Worm (Caenorhabditis elegans) whole organism, young adult: Measurements from ENCODE around the gene K01G5.8.

Experiments
- B0261.1 ChIP-seq: sonication (generic microtip); optimal IDR thresholded peaks from 2 replicates; lab custom pipeline; 2016; ENCODE audit warnings: mild to moderate bottlenecking, missing genetic modification characterization, moderate library complexity, missing compliant biosample characterization
- D2030.7 ChIP-seq: fragments of 200-800 bp; sonication (Bioruptor generic); IDR thresholded peaks from 2 replicates; pipeline ENCODE4 v1.3.6; 2022; ENCODE audit warnings: missing genetic modification reagents, missing genetic modification characterization, missing compliant biosample characterization
- F33H1.4 ChIP-seq: fragments of 200-800 bp; sonication (Bioruptor generic); IDR thresholded peaks from 2 replicates; pipeline ENCODE4 v1.3.6; 2022; ENCODE audit warnings: missing genetic modification reagents, missing genetic modification characterization, missing compliant biosample characterization
- F52B5.7 ChIP-seq: sonication (generic microtip); optimal IDR thresholded peaks from 2 replicates; lab custom pipeline; 2016; ENCODE audit warnings: mild to moderate bottlenecking, missing genetic modification characterization, missing compliant biosample characterization
- K11D2.4 ChIP-seq: fragments of 200-800 bp; sonication (Bioruptor generic); IDR thresholded peaks from 2 replicates; pipeline ENCODE4 v1.3.6; 2022; ENCODE audit warnings: missing genetic modification reagents, missing genetic modification characterization, missing compliant biosample characterization
- T07F8.4 ChIP-seq: sonication (generic microtip); optimal IDR thresholded peaks from 2 replicates; lab custom pipeline; 2016; ENCODE audit warnings: mild to moderate bottlenecking, missing genetic modification characterization, moderate library complexity, missing compliant biosample characterization
- Y56A3A.18 ChIP-seq: fragments of 200-800 bp; sonication (Bioruptor generic); IDR thresholded peaks from 2 replicates; pipeline ENCODE4 v1.3.6; 2022; ENCODE audit warnings: missing genetic modification reagents, missing genetic modification characterization, missing compliant biosample characterization
- atf-7 ChIP-seq: sonication (generic microtip); optimal IDR thresholded peaks from 2 replicates; lab custom pipeline; 2017; ENCODE audit warnings: mild to moderate bottlenecking, missing genetic modification characterization, missing compliant biosample characterization
- attf-6 ChIP-seq: fragments of 200-800 bp; sonication (Bioruptor generic); IDR thresholded peaks from 2 replicates; pipeline ENCODE4 v1.3.6; 2022; ENCODE audit warnings: missing genetic modification reagents, missing genetic modification characterization, missing compliant biosample characterization
- bed-2 ChIP-seq: fragments of 200-800 bp; sonication (Bioruptor generic); IDR thresholded peaks from 2 replicates; pipeline ENCODE4 v1.3.6; 2022; ENCODE audit warnings: missing genetic modification reagents, missing genetic modification characterization, missing compliant biosample characterization
- ccch-3 ChIP-seq: fragments of 200-800 bp; sonication (Bioruptor generic); optimal IDR thresholded peaks from 2 replicates; lab custom pipeline; 2018; ENCODE audit warnings: mild to moderate bottlenecking, missing genetic modification characterization, missing compliant biosample characterization
- ceh-100 ChIP-seq: fragments of 200-800 bp; sonication (Bioruptor generic); IDR thresholded peaks from 2 replicates; pipeline ENCODE4 v1.3.6; 2022; ENCODE audit warnings: missing genetic modification reagents, missing genetic modification characterization, missing compliant biosample characterization
- ceh-27 ChIP-seq: fragments of 200-800 bp; sonication (Bioruptor generic); optimal IDR thresholded peaks from 2 replicates; lab custom pipeline; 2018; ENCODE audit warnings: mild to moderate bottlenecking, missing genetic modification characterization, moderate library complexity, missing compliant biosample characterization
- ceh-91 ChIP-seq: fragments of 200-800 bp; sonication (Bioruptor generic); IDR thresholded peaks from 2 replicates; pipeline ENCODE4 v1.3.6; 2022; ENCODE audit warnings: missing genetic modification reagents, missing genetic modification characterization, missing compliant biosample characterization
- die-1 ChIP-seq: sonication (generic microtip); optimal IDR thresholded peaks from 2 replicates; lab custom pipeline; 2016; ENCODE audit warnings: missing genotype, mild to moderate bottlenecking, missing genetic modification characterization, missing compliant biosample characterization
- dox-1 ChIP-seq: fragments of 200-800 bp; sonication (Bioruptor generic); IDR thresholded peaks from 2 replicates; pipeline ENCODE4 v1.3.6; 2022; ENCODE audit warnings: missing genetic modification reagents, missing genetic modification characterization, missing compliant biosample characterization
- dpff-1 ChIP-seq: sonication (generic microtip); optimal IDR thresholded peaks from 2 replicates; lab custom pipeline; 2017; ENCODE audit warnings: mild to moderate bottlenecking, missing genetic modification characterization, missing compliant biosample characterization
- dpl-1 ChIP-seq: fragments of 150-350 bp; optimal IDR thresholded peaks from 2 replicates; lab custom pipeline; 2014; ENCODE audit warnings: missing biosample characterization, missing genetic modification reagents, missing genetic modification characterization
- efl-1 ChIP-seq: fragments of 150-350 bp; optimal IDR thresholded peaks from 2 replicates; lab custom pipeline; 2014; ENCODE audit warnings: missing biosample characterization, missing genetic modification reagents, missing genetic modification characterization
- egl-44 ChIP-seq: fragments of 200-800 bp; sonication (Bioruptor generic); IDR thresholded peaks from 2 replicates; pipeline ENCODE4 v1.3.6; 2022; ENCODE audit warnings: missing genetic modification reagents, missing genetic modification characterization, missing compliant biosample characterization
- egrh-3 ChIP-seq: fragments of 200-800 bp; sonication (Bioruptor generic); IDR thresholded peaks from 2 replicates; pipeline ENCODE4 v1.3.6; 2022; ENCODE audit warnings: missing genetic modification reagents, missing genetic modification characterization, missing compliant biosample characterization
- ekl-4 ChIP-seq: fragments of 200-800 bp; sonication (Bioruptor generic); IDR thresholded peaks from 2 replicates; pipeline ENCODE4 v1.3.6; 2022; ENCODE audit warnings: missing genetic modification reagents, missing genetic modification characterization, missing compliant biosample characterization
- ets-4 ChIP-seq: fragments of 200-800 bp; sonication (Bioruptor generic); optimal IDR thresholded peaks from 2 replicates; lab custom pipeline; 2018; ENCODE audit warnings: mild to moderate bottlenecking, missing genetic modification characterization, missing compliant biosample characterization
- fkh-3 ChIP-seq: sonication (generic microtip); optimal IDR thresholded peaks from 2 replicates; lab custom pipeline; 2016; ENCODE audit warnings: mild to moderate bottlenecking, missing genetic modification characterization, missing compliant biosample characterization
- hrde-1 ChIP-seq: sonication (generic microtip); optimal IDR thresholded peaks from 2 replicates; lab custom pipeline; 2016; ENCODE audit warnings: missing genetic modification characterization, mild to moderate bottlenecking, missing compliant biosample characterization, moderate library complexity, missing genotype, missing genetic modification reagents, borderline replicate concordance
- let-607 ChIP-seq, 2 experiments: fragments of 200-800 bp in 1 of 2; sonication (Bioruptor generic) in 1 of 2; sonication (generic microtip) in 1 of 2; optimal IDR thresholded peaks; 2 replicates each; lab custom pipeline; 2016 to 2018; ENCODE audit warnings: mild to moderate bottlenecking in 2 of 2, missing compliant biosample characterization in 2 of 2, missing genetic modification characterization in 2 of 2, moderate library complexity in 2 of 2, missing genotype in 1 of 2
- lin-54 ChIP-seq: fragments of 200-800 bp; sonication (Bioruptor generic); optimal IDR thresholded peaks from 2 replicates; lab custom pipeline; 2018; ENCODE audit warnings: mild to moderate bottlenecking, missing genetic modification characterization, missing compliant biosample characterization
- lsl-1 ChIP-seq: fragments of 200-800 bp; sonication (Bioruptor generic); optimal IDR thresholded peaks from 2 replicates; lab custom pipeline; 2018; ENCODE audit warnings: mild to moderate bottlenecking, missing genetic modification characterization, moderate library complexity, missing compliant biosample characterization
- madf-6 ChIP-seq: fragments of 200-800 bp; sonication (Bioruptor generic); IDR thresholded peaks from 2 replicates; pipeline ENCODE4 v1.3.6; 2022; ENCODE audit warnings: missing genetic modification reagents, missing genetic modification characterization, missing compliant biosample characterization
- madf-8 ChIP-seq: fragments of 200-800 bp; sonication (Bioruptor generic); conservative IDR thresholded peaks from 2 replicates; pipeline ENCODE4 v1.3.6; 2022; ENCODE audit warnings: missing genetic modification reagents, missing genetic modification characterization, missing compliant biosample characterization
- mcd-1 ChIP-seq: fragments of 200-800 bp; sonication (Bioruptor generic); IDR thresholded peaks from 2 replicates; pipeline ENCODE4 v1.3.6; 2022; ENCODE audit warnings: missing genetic modification reagents, missing genetic modification characterization, missing compliant biosample characterization
- mes-4 ChIP-seq: sonication (generic microtip); optimal IDR thresholded peaks from 2 replicates; lab custom pipeline; 2016; ENCODE audit warnings: missing genotype, missing genetic modification characterization, missing compliant biosample characterization
- nfyb-1 ChIP-seq: fragments of 200-800 bp; sonication (Bioruptor generic); IDR thresholded peaks from 2 replicates; pipeline ENCODE4 v1.3.6; 2022; ENCODE audit warnings: missing genetic modification reagents, missing genetic modification characterization, missing compliant biosample characterization
- nhr-179 ChIP-seq: sonication (generic microtip); optimal IDR thresholded peaks from 2 replicates; lab custom pipeline; 2016; ENCODE audit warnings: mild to moderate bottlenecking, missing genetic modification characterization, missing compliant biosample characterization
- nhr-27 ChIP-seq: fragments of 200-800 bp; sonication (Bioruptor generic); optimal IDR thresholded peaks from 2 replicates; lab custom pipeline; 2018; ENCODE audit warnings: mild to moderate bottlenecking, missing genetic modification characterization, moderate library complexity, missing compliant biosample characterization
- snpc-3.4 ChIP-seq: sonication (generic microtip); optimal IDR thresholded peaks from 2 replicates; lab custom pipeline; 2017; ENCODE audit warnings: missing genetic modification characterization, mild to moderate bottlenecking, missing compliant biosample characterization, antibody characterized with exemption, moderate library complexity, missing genotype, missing genetic modification reagents
- somi-1 ChIP-seq: fragments of 200-800 bp; sonication (Bioruptor generic); optimal IDR thresholded peaks from 2 replicates; lab custom pipeline; 2018; ENCODE audit warnings: mild to moderate bottlenecking, missing genetic modification characterization, missing compliant biosample characterization
- sptf-2 ChIP-seq: fragments of 200-800 bp; sonication (Bioruptor generic); optimal IDR thresholded peaks from 2 replicates; lab custom pipeline; 2018; ENCODE audit warnings: mild to moderate bottlenecking, missing genetic modification characterization, missing compliant biosample characterization
- tlf-1 ChIP-seq: fragments of 200-800 bp; sonication (Bioruptor generic); optimal IDR thresholded peaks from 2 replicates; lab custom pipeline; 2018; ENCODE audit warnings: mild to moderate bottlenecking, missing genetic modification characterization, missing compliant biosample characterization
- zfh-2 ChIP-seq: fragments of 200-800 bp; sonication (Bioruptor generic); conservative IDR thresholded peaks from 2 replicates; pipeline ENCODE4 v1.3.6; 2022; ENCODE audit warnings: missing genetic modification reagents, missing genetic modification characterization, missing compliant biosample characterization
- ztf-18 ChIP-seq: sonication (generic microtip); optimal IDR thresholded peaks from 2 replicates; lab custom pipeline; 2016; ENCODE audit warnings: missing genotype, mild to moderate bottlenecking, missing genetic modification characterization, missing compliant biosample characterization
- ztf-6 ChIP-seq: fragments of 200-800 bp; sonication (Bioruptor generic); IDR thresholded peaks from 2 replicates; pipeline ENCODE4 v1.3.6; 2022; ENCODE audit warnings: missing genetic modification reagents, missing genetic modification characterization, missing compliant biosample characterization

Gene K01G5.8

DNA sequence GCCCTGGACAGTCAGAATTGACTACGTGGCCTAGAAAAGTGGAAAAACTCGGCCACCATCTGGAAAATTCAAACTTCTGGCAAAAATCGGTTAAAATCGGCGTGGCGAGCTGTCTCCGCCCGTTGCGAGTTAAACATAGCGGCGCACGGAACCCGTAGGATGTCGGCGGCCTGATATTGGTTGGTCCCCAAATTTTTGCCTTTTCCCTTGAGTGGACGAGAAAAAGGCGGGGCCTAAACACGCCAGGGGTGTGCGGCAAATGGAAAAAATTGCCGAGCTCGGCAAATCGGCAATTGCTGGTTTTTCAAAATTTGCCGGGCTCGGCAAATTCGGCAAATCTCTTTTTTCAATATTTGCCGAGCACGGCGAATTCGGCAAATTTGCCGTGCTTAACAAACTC is 7.3 kb downstream of the K01G5.8 start (continued):
- TF ChIP-seq dox-1 (GFP tag; lab: Robert Waterston, UW): peak; percentile 66; the same call in 1 of the 2 replicates

DNA sequence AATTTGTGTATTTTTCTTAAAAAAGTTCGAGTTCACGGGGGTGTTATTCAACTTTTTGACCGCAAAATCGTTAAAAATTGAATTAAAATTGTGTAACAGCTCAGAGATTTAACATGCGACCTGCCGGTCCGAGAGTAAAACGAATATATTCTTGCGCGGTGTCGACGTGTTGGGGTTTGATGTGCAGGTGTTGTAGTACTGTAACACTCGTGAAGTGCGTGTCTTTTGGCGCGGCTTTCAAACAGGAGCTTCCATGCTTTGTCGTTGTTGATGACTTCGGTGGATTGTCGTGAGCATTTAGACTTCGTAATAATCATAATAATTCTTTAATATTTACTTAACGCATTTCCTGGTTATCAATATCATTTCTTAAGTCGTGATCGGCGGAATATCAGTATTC is 10.1 kb downstream of the K01G5.8 start, which contains the start of gene tat-3:
Gene tat-3, minus strand, starts transcription at position 196 of the 400 bp plus-strand sequence.
- TF ChIP-seq Y56A3A.18 (no peak), egrh-3 (GFP tag; lab: Robert Waterston, UW) (no peak), zfh-2 (GFP tag; lab: Robert Waterston, UW) (no peak), F33H1.4 (peak; percentile 49), nfyb-1 (GFP tag; lab: Robert Waterston, UW) (no peak), D2030.7 (GFP tag; lab: Robert Waterston, UW) (peak; percentile 34; the same call in 1 of the 2 replicates), dox-1 (GFP tag; lab: Robert Waterston, UW) (0 out of 2 replicates have a peak, but pooled peaks have one; percentile 19), dpl-1 (GFP tag; lab: Kevin White, UChicago) (no peak), ekl-4 (GFP tag; lab: Robert Waterston, UW) (0 out of 2 replicates have a peak, but pooled peaks have one; percentile 20), ceh-27 (GFP tag; lab: Kevin White, UChicago) (no peak), ztf-18 (tag; lab: Kevin White, UChicago) (no peak), dpff-1 (tag; lab: Kevin White, UChicago) (no peak), lsl-1 (GFP tag; lab: Kevin White, UChicago) (peak; percentile 78), madf-6 (GFP tag; lab: Robert Waterston, UW) (peak; percentile 61), ztf-6 (GFP tag; lab: Robert Waterston, UW) (no peak), atf-7 (no peak), ceh-91 (GFP tag; lab: Robert Waterston, UW) (peak; percentile 33; the same call in 1 of the 2 replicates), mcd-1 (GFP tag; lab: Robert Waterston, UW) (0 out of 2 replicates have a peak, but pooled peaks have one; percentile 13)

ce11 chrIII:10721056-10721455 is 19.5 kb downstream of the K01G5.8 start:
- TF ChIP-seq dpl-1 (GFP tag; lab: Kevin White, UChicago): peak; percentile 39
- peak; percentile 47 for TF ChIP-seq efl-1 (GFP tag; lab: Kevin White, UChicago)
- peak; percentile 46 for TF ChIP-seq lin-54 (GFP tag; lab: Kevin White, UChicago)
- TF ChIP-seq lsl-1 (GFP tag; lab: Kevin White, UChicago): peak; percentile 18
- peak; percentile 35; the same call in 1 of the 2 replicates for TF ChIP-seq ceh-100 (GFP tag; lab: Robert Waterston, UW)
- no peak for TF ChIP-seq tlf-1 (GFP tag; lab: Kevin White, UChicago)
- TF ChIP-seq let-607 (tag; optimal IDR thresholded peaks at IDR 0.05; lab: Kevin White, UChicago): no peak
- no peak for TF ChIP-seq egl-44 (GFP tag; lab: Robert Waterston, UW)
- 0 out of 2 replicates have a peak, but pooled peaks have one; percentile 7 for TF ChIP-seq F33H1.4
- TF ChIP-seq, all 124 proteins: peak for 6

DNA sequence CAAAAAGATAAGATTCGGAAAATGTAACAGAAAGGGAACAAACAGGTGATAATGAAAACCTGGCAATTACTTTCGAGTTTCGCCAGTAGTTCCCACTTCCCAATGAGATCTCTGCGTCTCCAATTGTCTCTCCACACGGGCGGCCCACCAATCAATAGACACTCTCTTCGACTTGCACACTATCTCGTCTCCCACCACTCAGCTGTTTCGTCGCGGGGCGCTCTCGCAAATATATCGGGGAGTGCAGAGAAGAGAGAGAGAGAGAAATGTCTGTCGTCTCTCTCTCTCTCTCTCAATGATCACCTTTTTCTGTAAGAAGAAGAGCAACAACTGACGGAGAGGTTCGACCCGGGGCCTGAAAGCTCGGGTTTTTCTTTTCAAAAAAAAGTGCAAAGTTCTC is 20.4 kb downstream of the K01G5.8 start:
- TF ChIP-seq die-1 (no peak), fkh-3 (tag; lab: Kevin White, UChicago) (no peak), B0261.1 (tag; lab: Kevin White, UChicago) (no peak), nhr-27 (tag; lab: Kevin White, UChicago) (no peak), nhr-179 (no peak), F52B5.7 (peak; percentile 18), ccch-3 (GFP tag; lab: Kevin White, UChicago) (no peak), K11D2.4 (GFP tag; lab: Robert Waterston, UW) (peak; percentile 71; the same call in 1 of the 2 replicates), ztf-6 (GFP tag; lab: Robert Waterston, UW) (no peak), attf-6 (no peak), snpc-3.4 (tag; lab: Kevin White, UChicago) (no peak), madf-8 (GFP tag; lab: Robert Waterston, UW) (no peak), bed-2 (GFP tag; lab: Robert Waterston, UW) (no peak), sptf-2 (no peak), somi-1 (peak; percentile 83), hrde-1 (no peak), D2030.7 (GFP tag; lab: Robert Waterston, UW) (no peak), lin-54 (GFP tag; lab: Kevin White, UChicago) (peak; percentile 62), mes-4 (tag; lab: Kevin White, UChicago) (no peak), T07F8.4 (tag; lab: Kevin White, UChicago) (no peak), ets-4 (peak; percentile 8), tlf-1 (GFP tag; lab: Kevin White, UChicago) (peak; percentile 57)
